Fruit fly (Drosophila melanogaster) whole organism, embryonic: Measurements from ENCODE around the gene ClpP.
A peak's percentile ranks its signal among the peaks of the same experiment; 100 is the strongest.

Source experiments
- Asciz ChIP-seq: fragments of 200-800 bp; sonication (Bioruptor generic); optimal IDR thresholded peaks from 2 replicates; lab custom pipeline; 2017; ENCODE audit warnings: missing biosample characterization, mild to moderate bottlenecking, missing genetic modification characterization, missing genetic modification reagents
- CG10462 ChIP-seq: fragments of 200-800 bp; sonication (Bioruptor generic); optimal IDR thresholded peaks from 2 replicates; lab custom pipeline; 2016; ENCODE audit warnings: missing biosample characterization, missing genetic modification characterization
- CG10654 ChIP-seq: fragments of 200-800 bp; sonication (Bioruptor generic); optimal IDR thresholded peaks from 2 replicates; lab custom pipeline; 2016; ENCODE audit warnings: missing biosample characterization, missing genetic modification characterization
- CG11085 ChIP-seq: fragments of 200-800 bp; sonication (Bioruptor generic); IDR thresholded peaks from 2 replicates; pipeline ENCODE4 v1.3.6; 2022; ENCODE audit warnings: missing biosample characterization, missing genetic modification characterization
- CG13424 ChIP-seq: fragments of 200-800 bp; sonication (Bioruptor generic); optimal IDR thresholded peaks from 2 replicates; lab custom pipeline; 2019; ENCODE audit warnings: missing biosample characterization, mild to moderate bottlenecking, missing genetic modification characterization, moderate library complexity
- CG1529 ChIP-seq: fragments of 200-800 bp; sonication (Bioruptor generic); optimal IDR thresholded peaks from 3 replicates; lab custom pipeline; 2018; ENCODE audit warnings: missing biosample characterization, missing genetic modification characterization
- CG15479 ChIP-seq: fragments of 200-800 bp; sonication (Bioruptor generic); optimal IDR thresholded peaks from 3 replicates; lab custom pipeline; 2019; ENCODE audit warnings: missing biosample characterization, mild to moderate bottlenecking, missing genetic modification characterization, moderate library complexity
- CG15514 ChIP-seq: fragments of 200-800 bp; sonication (Bioruptor generic); optimal IDR thresholded peaks from 3 replicates; lab custom pipeline; 2017; ENCODE audit warnings: missing biosample characterization, missing genetic modification characterization, mild to moderate bottlenecking, moderate library complexity, missing genetic modification reagents
- CG1603 ChIP-seq: fragments of 200-800 bp; sonication (Bioruptor generic); optimal IDR thresholded peaks from 2 replicates; lab custom pipeline; 2019; ENCODE audit warnings: missing biosample characterization, mild to moderate bottlenecking, missing genetic modification characterization, moderate library complexity
- CG18476 ChIP-seq: fragments of 200-800 bp; sonication (Bioruptor generic); optimal IDR thresholded peaks from 2 replicates; lab custom pipeline; 2016; ENCODE audit warnings: missing biosample characterization, mild to moderate bottlenecking, missing genetic modification characterization
- CG18599 ChIP-seq: fragments of 200-800 bp; sonication (Bioruptor generic); optimal IDR thresholded peaks from 3 replicates; lab custom pipeline; 2017; ENCODE audit warnings: missing biosample characterization, missing genetic modification characterization, mild to moderate bottlenecking, moderate library complexity, missing genetic modification reagents
- CG18764 ChIP-seq: fragments of 200-800 bp; sonication (Bioruptor generic); optimal IDR thresholded peaks from 3 replicates; lab custom pipeline; 2016; ENCODE audit warnings: missing biosample characterization, missing genetic modification characterization
- CG3163 ChIP-seq: fragments of 200-800 bp; sonication (Bioruptor generic); optimal IDR thresholded peaks from 3 replicates; lab custom pipeline; 2016; ENCODE audit warnings: missing biosample characterization, missing genetic modification characterization
- CG3838 ChIP-seq: fragments of 200-800 bp; sonication (Bioruptor generic); optimal IDR thresholded peaks from 3 replicates; lab custom pipeline; 2016; ENCODE audit warnings: missing biosample characterization, missing genetic modification characterization
- CG3995 ChIP-seq: fragments of 200-800 bp; sonication (Bioruptor generic); optimal IDR thresholded peaks from 3 replicates; lab custom pipeline; 2016; ENCODE audit warnings: missing biosample characterization, missing genetic modification characterization
- CG7271 ChIP-seq: fragments of 200-800 bp; sonication (Bioruptor generic); optimal IDR thresholded peaks from 2 replicates; lab custom pipeline; 2018; ENCODE audit warnings: missing biosample characterization, mild to moderate bottlenecking, missing genetic modification characterization, moderate library complexity
- CG7745 ChIP-seq: fragments of 200-800 bp; sonication (Bioruptor generic); optimal IDR thresholded peaks from 2 replicates; lab custom pipeline; 2018; ENCODE audit warnings: missing biosample characterization, mild to moderate bottlenecking, missing genetic modification characterization, moderate library complexity
- CG9932 ChIP-seq: fragments of 200-800 bp; sonication (Bioruptor generic); IDR thresholded peaks from 2 replicates; pipeline ENCODE4 v1.3.6; 2022; ENCODE audit warnings: missing biosample characterization, missing genetic modification characterization
- CkIIα-i1 ChIP-seq: fragments of 200-800 bp; sonication (Bioruptor generic); IDR thresholded peaks from 2 replicates; pipeline ENCODE4 v1.3.6; 2022; ENCODE audit warnings: missing biosample characterization, missing genetic modification characterization
- D19B ChIP-seq: fragments of 200-800 bp; sonication (Bioruptor generic); optimal IDR thresholded peaks from 2 replicates; lab custom pipeline; 2017; ENCODE audit warnings: missing biosample characterization, mild to moderate bottlenecking, missing genetic modification characterization
- Dref ChIP-seq: fragments of 200-800 bp; sonication (Bioruptor generic); IDR thresholded peaks from 2 replicates; pipeline ENCODE4 v1.3.6; 2022; ENCODE audit warnings: missing biosample characterization, missing genetic modification characterization
- Fer1 ChIP-seq: fragments of 200-800 bp; sonication (Bioruptor generic); optimal IDR thresholded peaks from 2 replicates; lab custom pipeline; 2017; ENCODE audit warnings: missing biosample characterization, mild to moderate bottlenecking, missing genetic modification characterization
- GATAe ChIP-seq: fragments of 200-800 bp; sonication (Bioruptor generic); conservative IDR thresholded peaks from 2 replicates; pipeline ENCODE4 v1.3.6; 2022; ENCODE audit warnings: missing biosample characterization, missing genetic modification characterization
- Hmr ChIP-seq: fragments of 200-800 bp; sonication (Bioruptor generic); optimal IDR thresholded peaks from 3 replicates; lab custom pipeline; 2017; ENCODE audit warnings: mild to moderate bottlenecking, missing biosample characterization, missing genetic modification reagents, missing genetic modification characterization
- Lhr ChIP-seq: fragments of 200-800 bp; sonication (Bioruptor generic); optimal IDR thresholded peaks from 3 replicates; lab custom pipeline; 2017; ENCODE audit warnings: mild to moderate bottlenecking, missing biosample characterization, missing genetic modification reagents, missing genetic modification characterization
- MESR4 ChIP-seq: fragments of 200-800 bp; sonication (Bioruptor generic); optimal IDR thresholded peaks from 2 replicates; lab custom pipeline; 2018; ENCODE audit warnings: missing biosample characterization, mild to moderate bottlenecking, missing genetic modification characterization, moderate library complexity
- Nf-YB ChIP-seq: fragments of 200-800 bp; sonication (Bioruptor generic); optimal IDR thresholded peaks from 3 replicates; lab custom pipeline; 2019; ENCODE audit warnings: missing biosample characterization, mild to moderate bottlenecking, missing genetic modification characterization, moderate library complexity
- Nf-YC ChIP-seq: fragments of 200-800 bp; optimal IDR thresholded peaks from 3 replicates; lab custom pipeline; 2019; ENCODE audit warnings: missing biosample characterization, mild to moderate bottlenecking, missing genetic modification characterization, moderate library complexity
- Rfx ChIP-seq: fragments of 200-800 bp; sonication (Bioruptor generic); IDR thresholded peaks from 2 replicates; pipeline ENCODE4 v1.3.6; 2022; ENCODE audit warnings: missing biosample characterization, missing genetic modification characterization
- Ssrp ChIP-seq: fragments of 200-800 bp; sonication (Bioruptor generic); optimal IDR thresholded peaks from 2 replicates; lab custom pipeline; 2018; ENCODE audit warnings: missing biosample characterization, mild to moderate bottlenecking, missing genetic modification characterization, moderate library complexity
- YL-1 ChIP-seq: fragments of 200-800 bp; sonication (Bioruptor generic); optimal IDR thresholded peaks from 3 replicates; lab custom pipeline; 2017; ENCODE audit warnings: missing biosample characterization, mild to moderate bottlenecking, missing genetic modification characterization
- al ChIP-seq: fragments of 200-800 bp; sonication (Bioruptor generic); IDR thresholded peaks from 2 replicates; pipeline ENCODE4 v1.3.6; 2022; ENCODE audit warnings: missing biosample characterization, missing genetic modification characterization
- caup ChIP-seq: fragments of 200-800 bp; sonication (Bioruptor generic); optimal IDR thresholded peaks from 3 replicates; lab custom pipeline; 2017; ENCODE audit warnings: missing biosample characterization, mild to moderate bottlenecking, missing genetic modification characterization, moderate library complexity; ENCODE audit not compliant: severe bottlenecking
- chn ChIP-seq: fragments of 200-800 bp; sonication (Bioruptor generic); optimal IDR thresholded peaks from 2 replicates; lab custom pipeline; 2016; ENCODE audit warnings: missing biosample characterization, missing genetic modification characterization
- crol ChIP-seq: fragments of 200-800 bp; sonication (Bioruptor generic); IDR thresholded peaks from 2 replicates; pipeline ENCODE4 v1.3.6; 2022; ENCODE audit warnings: missing biosample characterization, missing genetic modification characterization
- gem ChIP-seq: fragments of 200-800 bp; sonication (Bioruptor generic); optimal IDR thresholded peaks from 2 replicates; lab custom pipeline; 2019; ENCODE audit warnings: missing biosample characterization, mild to moderate bottlenecking, missing genetic modification characterization, moderate library complexity
- kah ChIP-seq: fragments of 200-800 bp; sonication (Bioruptor generic); optimal IDR thresholded peaks from 2 replicates; lab custom pipeline; 2018; ENCODE audit warnings: missing biosample characterization, mild to moderate bottlenecking, missing genetic modification characterization
- lola ChIP-seq, 3 experiments: fragments of >200 bp in 2 of 3; fragments of 200-800 bp in 1 of 3; sonication (Bioruptor generic) in 1 of 3; optimal IDR thresholded peaks; 2 replicates each; lab custom pipeline; 2017 to 2019; ENCODE audit warnings: missing biosample characterization in 3 of 3, missing genetic modification characterization in 3 of 3, mild to moderate bottlenecking in 1 of 3, moderate library complexity in 1 of 3
- pfk ChIP-seq: fragments of 200-800 bp; sonication (Bioruptor generic); optimal IDR thresholded peaks from 2 replicates; lab custom pipeline; 2018; ENCODE audit warnings: missing biosample characterization, mild to moderate bottlenecking, missing genetic modification characterization, moderate library complexity
- prd ChIP-seq, 3 experiments: fragments of >200 bp in 2 of 3; fragments of 200-800 bp in 1 of 3; sonication (Bioruptor generic) in 1 of 3; optimal IDR thresholded peaks in 2 of 3; IDR thresholded peaks in 1 of 3; 2 replicates in 2 of 3; 3 replicates in 1 of 3; pipeline versions ENCODE4 v1.3.6 to Lab custom; 2017 to 2022; ENCODE audit warnings: missing biosample characterization in 1 of 3, missing genetic modification characterization in 1 of 3
- run ChIP-seq: fragments of 200-800 bp; sonication (Bioruptor generic); optimal IDR thresholded peaks from 3 replicates; lab custom pipeline; 2018; ENCODE audit warnings: missing biosample characterization, mild to moderate bottlenecking, missing genetic modification characterization
- schlank ChIP-seq: fragments of 200-800 bp; sonication (Bioruptor generic); optimal IDR thresholded peaks from 2 replicates; lab custom pipeline; 2018; ENCODE audit warnings: missing biosample characterization, mild to moderate bottlenecking, missing genetic modification characterization
- scrt ChIP-seq: fragments of 200-800 bp; sonication (Bioruptor generic); optimal IDR thresholded peaks from 2 replicates; lab custom pipeline; 2018; ENCODE audit warnings: missing biosample characterization, mild to moderate bottlenecking, missing genetic modification characterization, moderate library complexity
- sens ChIP-seq: fragments of 200-800 bp; sonication (Bioruptor generic); peaks from one replicate; lab custom pipeline; 2016; ENCODE audit warnings: missing biosample characterization, missing genetic modification characterization
- sqz ChIP-seq: fragments of 200-800 bp; sonication (Bioruptor generic); optimal IDR thresholded peaks from 3 replicates; lab custom pipeline; 2018; ENCODE audit warnings: missing biosample characterization, mild to moderate bottlenecking, missing genetic modification characterization
- ttk ChIP-seq: fragments of 200-800 bp; sonication (Bioruptor generic); IDR thresholded peaks from 2 replicates; pipeline ENCODE4 v2.1.2; 2022; ENCODE audit warnings: missing biosample characterization, missing genetic modification characterization
- unpg ChIP-seq: fragments of 200-800 bp; sonication (Bioruptor generic); optimal IDR thresholded peaks from 3 replicates; lab custom pipeline; 2018; ENCODE audit warnings: missing biosample characterization, mild to moderate bottlenecking, missing genetic modification characterization, moderate library complexity
- usp ChIP-seq: fragments of >200 bp; optimal IDR thresholded peaks from 2 replicates; lab custom pipeline; 2017; ENCODE audit warnings: missing biosample characterization, missing genetic modification characterization
- zfh1 ChIP-seq: fragments of 200-800 bp; sonication (Bioruptor generic); IDR thresholded peaks from 3 replicates; pipeline ENCODE4 v1.3.6; 2022; ENCODE audit warnings: missing biosample characterization, missing genetic modification characterization

The ClpP gene

DNA sequence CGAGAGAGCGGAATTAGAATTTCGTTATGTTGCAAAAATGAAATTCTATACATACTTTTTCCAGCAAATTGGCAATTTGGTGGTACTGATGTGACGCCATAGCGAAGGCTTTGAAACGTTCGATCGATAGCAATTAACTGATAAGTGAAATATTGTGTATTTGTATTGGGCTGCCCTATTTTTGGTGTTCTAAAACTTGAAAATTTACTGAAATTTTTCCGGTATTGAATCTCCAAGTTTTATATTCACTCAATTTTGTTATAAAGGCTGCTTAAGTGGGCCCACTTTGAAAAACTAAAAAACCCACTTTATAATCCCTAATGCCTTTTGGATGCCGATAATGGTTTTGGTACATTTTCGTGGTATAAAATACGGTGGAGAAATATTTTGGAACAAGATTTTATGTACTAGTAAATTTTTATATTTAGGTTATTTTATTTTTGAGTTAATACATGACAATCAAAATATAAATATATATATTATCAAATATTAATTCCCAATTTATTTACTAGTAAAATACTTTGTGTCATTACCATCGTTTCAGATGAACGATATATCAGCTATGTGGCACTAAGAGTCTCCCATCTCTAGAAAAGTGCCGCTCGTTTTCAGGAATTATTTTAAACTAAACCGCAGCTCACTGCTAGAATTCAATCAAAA, 5.9 kb downstream of the ClpP start, which contains the start of the genes Cand1 and pim (continued):
- TF ChIP-seq zfh1 (GFP tag; lab: Robert Waterston, UW) = no peak
- TF ChIP-seq D19B = no peak
- TF ChIP-seq Hmr (GFP tag; lab: Kevin White, UChicago) = no peak
- TF ChIP-seq MESR4 (GFP tag; lab: Kevin White, UChicago) = peak; percentile 57
- TF ChIP-seq CG18764 (GFP tag; lab: Kevin White, UChicago) = no peak
- TF ChIP-seq GATAe (GFP tag; lab: Robert Waterston, UW) = no peak
- TF ChIP-seq CG7271 (tag; lab: Kevin White, UChicago) = no peak
- peak; percentile 52; the same call in 1 of the 2 replicates for TF ChIP-seq CG9932 (GFP tag; lab: Robert Waterston, UW)
- TF ChIP-seq scrt (GFP tag; lab: Kevin White, UChicago) = no peak
- peak; percentile 3 for TF ChIP-seq Fer1
- no peak for TF ChIP-seq kah (GFP tag; lab: Kevin White, UChicago)
- TF ChIP-seq lola (GFP tag; optimal IDR thresholded peaks at IDR 0.05; lab: Kevin White, UChicago) = peak in 1 of 3 experiments; percentile 19
- TF ChIP-seq CG18476 (GFP tag; lab: Kevin White, UChicago) = no peak
- TF ChIP-seq chn (GFP tag; lab: Kevin White, UChicago) = no peak
- TF ChIP-seq sens (GFP tag; lab: Kevin White, UChicago) = no peak
- no peak for TF ChIP-seq CG3995
- TF ChIP-seq Nf-YC = peak; percentile 65
- no peak for TF ChIP-seq CG11085 (GFP tag; lab: Robert Waterston, UW)
- TF ChIP-seq crol (GFP tag; lab: Robert Waterston, UW) = no peak
- no peak for TF ChIP-seq CG10654 (GFP tag; lab: Kevin White, UChicago)
- TF ChIP-seq Ssrp (tag; lab: Kevin White, UChicago) = no peak
- peak; percentile 43 for TF ChIP-seq CG13424 (tag; lab: Kevin White, UChicago)
- TF ChIP-seq CG1603 (tag; lab: Kevin White, UChicago) = peak; percentile 91
- TF ChIP-seq pfk (GFP tag; lab: Kevin White, UChicago) = peak; percentile 90
- TF ChIP-seq schlank (tag; lab: Kevin White, UChicago) = no peak
- TF ChIP-seq YL-1 = peak; percentile 52
- no peak for TF ChIP-seq usp (GFP tag; lab: Kevin White, UChicago)
- no peak for TF ChIP-seq caup (GFP tag; lab: Kevin White, UChicago)
- TF ChIP-seq sqz (GFP tag; lab: Kevin White, UChicago) = no peak
- no peak for TF ChIP-seq Asciz (GFP tag; lab: Kevin White, UChicago)
- TF ChIP-seq al (GFP tag; lab: Robert Waterston, UW) = no peak
- TF ChIP-seq Rfx = peak; percentile 35; the same call in 1 of the 2 replicates
- no peak for TF ChIP-seq CG10462 (GFP tag; lab: Kevin White, UChicago)
- peak; percentile 53 for TF ChIP-seq Lhr (GFP tag; lab: Kevin White, UChicago)
- TF ChIP-seq CG18599 (GFP tag; lab: Kevin White, UChicago) = no peak
- TF ChIP-seq prd (optimal IDR thresholded peaks at IDR 0.05; lab: Kevin White, UChicago) = no peak
- no peak for TF ChIP-seq prd (GFP tag; IDR thresholded peaks at IDR 0.05; lab: Robert Waterston, UW)
- no peak for TF ChIP-seq unpg
- no peak for TF ChIP-seq CG1529
- peak; percentile 38 for TF ChIP-seq CG15514 (GFP tag; lab: Kevin White, UChicago)
- no peak for TF ChIP-seq CG15479 (GFP tag; lab: Kevin White, UChicago)
- TF ChIP-seq CkIIα-i1 = no peak
- no peak for TF ChIP-seq run (tag; lab: Kevin White, UChicago)
- no peak for TF ChIP-seq CG7745 (tag; lab: Kevin White, UChicago)
- no peak for TF ChIP-seq CG3838 (GFP tag; lab: Kevin White, UChicago)
- TF ChIP-seq gem = no peak
- TF ChIP-seq Nf-YB (GFP tag; lab: Kevin White, UChicago) = no peak
- TF ChIP-seq CG3163 (GFP tag; lab: Kevin White, UChicago) = no peak
- peak; percentile 42; the same call in 1 of the 2 replicates for TF ChIP-seq Dref (GFP tag; lab: Robert Waterston, UW)
- no peak for TF ChIP-seq ttk
